Fruit fly (Drosophila melanogaster) whole organism, wandering third instar larva: ENCODE results near the gene CG33791.

Experiments
- Abd-B ChIP-seq: fragments of >200 bp; optimal IDR thresholded peaks from 2 replicates; lab custom pipeline; 2017; ENCODE audit warnings: missing biosample characterization, missing genetic modification characterization
- CG32264 ChIP-seq: fragments of 200-800 bp; sonication (Bioruptor generic); optimal IDR thresholded peaks from 2 replicates; lab custom pipeline; 2016; ENCODE audit warnings: missing biosample characterization, missing genetic modification characterization
- CG9705 ChIP-seq: fragments of 200-800 bp; sonication (Bioruptor generic); optimal IDR thresholded peaks from 2 replicates; lab custom pipeline; 2018; ENCODE audit warnings: missing biosample characterization, mild to moderate bottlenecking, missing genetic modification characterization
- CrebA ChIP-seq: fragments of 200-800 bp; sonication (Bioruptor generic); optimal IDR thresholded peaks from 2 replicates; lab custom pipeline; 2016; ENCODE audit warnings: missing biosample characterization, mild to moderate bottlenecking, missing genetic modification characterization, borderline replicate concordance
- Dfd ChIP-seq: fragments of >200 bp; optimal IDR thresholded peaks from 2 replicates; lab custom pipeline; 2017; ENCODE audit warnings: missing biosample characterization, missing genetic modification characterization
- Dif ChIP-seq: fragments of 200-275, 200-300 bp; sonication (Bioruptor generic); optimal IDR thresholded peaks from 2 replicates; lab custom pipeline; 2018; ENCODE audit warnings: missing biosample characterization, missing genetic modification characterization; ENCODE audit not compliant: partially characterized antibody
- HLH106 ChIP-seq: fragments of 200-800 bp; optimal IDR thresholded peaks from 3 replicates; lab custom pipeline; 2019; ENCODE audit warnings: missing biosample characterization, mild to moderate bottlenecking, missing genetic modification characterization, moderate library complexity
- Hnf4 ChIP-seq: fragments of 200-800 bp; sonication (Bioruptor generic); optimal IDR thresholded peaks from 2 replicates; lab custom pipeline; 2016; ENCODE audit warnings: missing biosample characterization, mild to moderate bottlenecking, missing genetic modification characterization
- Hr78 ChIP-seq: fragments of >200 bp; optimal IDR thresholded peaks from 2 replicates; lab custom pipeline; 2017; ENCODE audit warnings: missing biosample characterization, missing genetic modification characterization
- Hr83 ChIP-seq: fragments of 200-300 bp; sonication (Bioruptor generic); optimal IDR thresholded peaks from 2 replicates; lab custom pipeline; 2016; ENCODE audit warnings: missing biosample characterization, mild to moderate bottlenecking, missing genetic modification characterization, moderate library complexity; ENCODE audit not compliant: poor library complexity, severe bottlenecking
- Jra ChIP-seq: sonication (Bioruptor generic); optimal IDR thresholded peaks from 2 replicates; lab custom pipeline; 2016; ENCODE audit warnings: missing biosample characterization, missing genetic modification characterization
- Mio ChIP-seq: sonication (Bioruptor generic); optimal IDR thresholded peaks from 2 replicates; lab custom pipeline; 2016; ENCODE audit warnings: missing biosample characterization, missing genetic modification characterization
- Myc ChIP-seq: fragments of >200 bp; optimal IDR thresholded peaks from 2 replicates; lab custom pipeline; 2017
- N ChIP-seq: fragments of >200 bp; optimal IDR thresholded peaks from 2 replicates; lab custom pipeline; 2018; ENCODE audit warnings: missing biosample characterization, missing external identifiers, missing genetic modification characterization
- OdsH ChIP-seq: fragments of 200-800 bp; sonication (Bioruptor generic); optimal IDR thresholded peaks from 2 replicates; lab custom pipeline; 2016; ENCODE audit warnings: missing biosample characterization, mild to moderate bottlenecking, missing genetic modification characterization
- Vsx2 ChIP-seq: fragments of 200-300, 225-300 bp; sonication (Bioruptor generic); optimal IDR thresholded peaks from 2 replicates; lab custom pipeline; 2018; ENCODE audit warnings: missing biosample characterization, missing genetic modification characterization; ENCODE audit not compliant: partially characterized antibody
- br ChIP-seq: fragments of 200-800 bp; sonication (Bioruptor generic); optimal IDR thresholded peaks from 2 replicates; lab custom pipeline; 2016; ENCODE audit warnings: missing biosample characterization, missing genetic modification characterization
- brk ChIP-seq: fragments of 200-800 bp; sonication (Bioruptor generic); optimal IDR thresholded peaks from 2 replicates; lab custom pipeline; 2016; ENCODE audit warnings: missing biosample characterization, mild to moderate bottlenecking, missing genetic modification characterization
- dl ChIP-seq, 2 experiments: fragments of 175-275, 200-275 bp in 1 of 2; fragments of 200-275 bp in 1 of 2; sonication (Bioruptor generic); optimal IDR thresholded peaks; lab custom pipeline; 2018; ENCODE audit warnings: mild to moderate bottlenecking in 2 of 2, missing biosample characterization in 2 of 2, missing genetic modification characterization in 2 of 2, moderate library complexity in 2 of 2; ENCODE audit not compliant: partially characterized antibody in 2 of 2, insufficient read depth in 1 of 2
- dmrt93B ChIP-seq: fragments of 200-800 bp; sonication (Bioruptor generic); optimal IDR thresholded peaks from 2 replicates; lab custom pipeline; 2018; ENCODE audit warnings: missing biosample characterization, mild to moderate bottlenecking, missing genetic modification characterization
- dsf ChIP-seq: sonication (Bioruptor generic); optimal IDR thresholded peaks from 2 replicates; lab custom pipeline; 2016; ENCODE audit warnings: missing biosample characterization, missing genetic modification characterization, borderline replicate concordance
- ey ChIP-seq: fragments of 200-800 bp; sonication (Bioruptor generic); optimal IDR thresholded peaks from 2 replicates; lab custom pipeline; 2016; ENCODE audit warnings: missing biosample characterization, missing genetic modification characterization
- foxo ChIP-seq, 2 experiments: fragments of 200-800 bp; sonication (Bioruptor generic); optimal IDR thresholded peaks; 2 replicates in 1 of 2; 3 replicates in 1 of 2; lab custom pipeline; 2016 to 2017; ENCODE audit warnings: missing biosample characterization in 2 of 2, missing genetic modification characterization in 2 of 2
- fru ChIP-seq: fragments of 200-800 bp; sonication (Bioruptor generic); optimal IDR thresholded peaks from 3 replicates; lab custom pipeline; 2016; ENCODE audit warnings: missing biosample characterization, mild to moderate bottlenecking, missing genetic modification characterization
- jim ChIP-seq: fragments of 175-275, 200-325 bp; sonication (Bioruptor generic); optimal IDR thresholded peaks from 2 replicates; lab custom pipeline; 2016; ENCODE audit warnings: missing biosample characterization, mild to moderate bottlenecking, missing genetic modification characterization
- lola ChIP-seq: fragments of >200 bp; optimal IDR thresholded peaks from 2 replicates; lab custom pipeline; 2017; ENCODE audit warnings: missing biosample characterization, missing genetic modification characterization
- pan ChIP-seq: fragments of >200 bp; optimal IDR thresholded peaks from 2 replicates; lab custom pipeline; 2017
- rgr ChIP-seq: fragments of 200-800 bp; sonication (Bioruptor generic); optimal IDR thresholded peaks from 3 replicates; lab custom pipeline; 2016; ENCODE audit warnings: missing biosample characterization, mild to moderate bottlenecking, missing genetic modification characterization
- sage ChIP-seq: fragments of 200-800 bp; sonication (Bioruptor generic); optimal IDR thresholded peaks from 2 replicates; lab custom pipeline; 2016; ENCODE audit warnings: missing biosample characterization, mild to moderate bottlenecking, missing genetic modification characterization
- sv ChIP-seq: fragments of 200-800 bp; sonication (Bioruptor generic); optimal IDR thresholded peaks from 3 replicates; lab custom pipeline; 2016; ENCODE audit warnings: missing biosample characterization, missing genetic modification characterization
- usp ChIP-seq: fragments of >200 bp; optimal IDR thresholded peaks from 2 replicates; lab custom pipeline; 2017; ENCODE audit warnings: missing biosample characterization, missing genetic modification characterization

CG33791 gene

dm6 chr3L:1626924-1627323 lies 24.2 kb downstream of the CG33791 start:
- TF ChIP-seq HLH106 (tag; lab: Kevin White, UChicago) (no peak), usp (no peak), dmrt93B (GFP tag; lab: Kevin White, UChicago) (no peak), brk (GFP tag; lab: Kevin White, UChicago) (no peak), Vsx2 (peak; percentile 15), Jra (no peak)

dm6 chr3L:1628176-1628866 lies 25.6 kb downstream of the CG33791 start, which contains the start of gene CG13928:
Gene CG13928, minus strand, starts transcription at chr3L:1628377.
- no peak for TF ChIP-seq Myc (lab: Kevin White, UChicago)
- TF ChIP-seq Vsx2: peak; percentile 58
- no peak for TF ChIP-seq Hnf4 (GFP tag; lab: Kevin White, UChicago)
- peak; percentile 16 for TF ChIP-seq Dif
- no peak for TF ChIP-seq CG32264
- TF ChIP-seq lola (GFP tag; lab: Kevin White, UChicago): no peak
- no peak for TF ChIP-seq OdsH (GFP tag; lab: Kevin White, UChicago)
- TF ChIP-seq CrebA (GFP tag; lab: Kevin White, UChicago): no peak

- TF ChIP-seq OdsH (GFP tag; lab: Kevin White, UChicago) (peak; percentile 6), Jra (no peak), foxo (GFP tag; optimal IDR thresholded peaks at IDR 0.05; lab: Kevin White, UChicago) (peak in 1 of 2 experiments; percentile 17), Vsx2 (peak; percentile 41), Dif (peak; percentile 29), ey (GFP tag; lab: Kevin White, UChicago) (peak; percentile 43), dmrt93B (GFP tag; lab: Kevin White, UChicago) (no peak), rgr (GFP tag; lab: Kevin White, UChicago) (peak; percentile 9), jim (no peak)
These were observed 26.5 kb downstream of the CG33791 start, which contains the start of gene GC for dm6 chr3L:1629064-1629777. Gene GC, minus strand, starts transcription at chr3L:1629301.

dm6 chr3L:1636886-1637285 lies 34.1 kb downstream of the CG33791 start:
- no peak for TF ChIP-seq Hnf4 (GFP tag; lab: Kevin White, UChicago)
- TF ChIP-seq Jra: no peak
- no peak for TF ChIP-seq pan (lab: Kevin White, UChicago)
- no peak for TF ChIP-seq sage (GFP tag; lab: Kevin White, UChicago)
- TF ChIP-seq br (GFP tag; lab: Kevin White, UChicago): no peak
- TF ChIP-seq Vsx2: no peak
- no peak for TF ChIP-seq Mio
- no peak for TF ChIP-seq lola (GFP tag; lab: Kevin White, UChicago)
- no peak for TF ChIP-seq CG9705
- TF ChIP-seq sv (GFP tag; lab: Kevin White, UChicago): no peak
- TF ChIP-seq fru (GFP tag; lab: Kevin White, UChicago): no peak
- no peak for TF ChIP-seq Dfd
- TF ChIP-seq Abd-B (GFP tag; lab: Kevin White, UChicago): no peak
- no peak for TF ChIP-seq brk (GFP tag; lab: Kevin White, UChicago)
- no peak for TF ChIP-seq dsf (GFP tag; lab: Kevin White, UChicago)
- TF ChIP-seq dl (GFP tag; optimal IDR thresholded peaks at IDR 0.05; lab: Kevin White, UChicago; ENCODE audit: insufficient read depth in 1 of 2, partially characterized antibody in 2 of 2): no peak
- TF ChIP-seq ey (GFP tag; lab: Kevin White, UChicago): no peak

dm6 chr3L:1637652-1638051 lies 34.9 kb downstream of the CG33791 start, which contains the start of gene nSyb:
Gene nSyb, minus strand, starts transcription at chr3L:1637752.
- TF ChIP-seq CrebA (GFP tag; lab: Kevin White, UChicago) (no peak), CG32264 (no peak), pan (lab: Kevin White, UChicago) (no peak), Hr83 (GFP tag; lab: Kevin White, UChicago) (no peak), foxo (GFP tag; optimal IDR thresholded peaks at IDR 0.05; lab: Kevin White, UChicago) (no peak), Dif (no peak), Hr78 (GFP tag; lab: Kevin White, UChicago) (no peak), N (GFP tag; lab: Kevin White, UChicago) (no peak), Abd-B (GFP tag; lab: Kevin White, UChicago) (no peak), dmrt93B (GFP tag; lab: Kevin White, UChicago) (no peak), dl (GFP tag; optimal IDR thresholded peaks at IDR 0.05; lab: Kevin White, UChicago; ENCODE audit: insufficient read depth in 1 of 2, partially characterized antibody in 2 of 2) (no peak)
